Worm (Caenorhabditis elegans) whole organism, L4 larva: ENCODE data around the gene R09H10.5.

ENCODE experiments used
- F26F4.8 ChIP-seq: fragments of 200-800 bp; sonication (Bioruptor generic); conservative IDR thresholded peaks from 2 replicates; pipeline ENCODE4 v1.3.6; 2022; ENCODE audit warnings: missing genetic modification characterization, missing compliant biosample characterization
- F44E2.7 ChIP-seq: fragments of 200-800 bp; sonication (Bioruptor generic); IDR thresholded peaks from 2 replicates; pipeline ENCODE4 v2.1.2; 2022; ENCODE audit warnings: missing genetic modification characterization, missing compliant biosample characterization
- T26A8.4 ChIP-seq: fragments of 200-800 bp; sonication (Bioruptor generic); IDR thresholded peaks from 2 replicates; pipeline ENCODE4 v1.3.6; 2022; ENCODE audit warnings: missing genetic modification characterization, missing compliant biosample characterization
- Y105C5A.15 ChIP-seq: fragments of 200-800 bp; sonication (Bioruptor generic); IDR thresholded peaks from 2 replicates; pipeline ENCODE4 v1.3.6; 2022; ENCODE audit warnings: missing genetic modification characterization, missing compliant biosample characterization
- Y48G9A.11 ChIP-seq: fragments of 200-800 bp; sonication (Bioruptor generic); IDR thresholded peaks from 2 replicates; pipeline ENCODE4 v1.3.6; 2022; ENCODE audit warnings: missing genetic modification reagents, missing genetic modification characterization, missing compliant biosample characterization
- ZK546.5 ChIP-seq, 2 experiments: sonication (generic microtip); optimal IDR thresholded peaks; 2 replicates each; lab custom pipeline; 2017; ENCODE audit warnings: missing biosample characterization in 2 of 2, missing genetic modification characterization in 2 of 2
- arid-1 ChIP-seq: fragments of 200-800 bp; sonication (Bioruptor generic); conservative IDR thresholded peaks from 2 replicates; pipeline ENCODE4 v1.3.6; 2022; ENCODE audit warnings: missing genetic modification reagents, missing genetic modification characterization, missing compliant biosample characterization
- ceh-44 ChIP-seq: fragments of 200-800 bp; sonication (Bioruptor generic); IDR thresholded peaks from 2 replicates; pipeline ENCODE4 v1.3.6; 2022; ENCODE audit warnings: missing genetic modification reagents, missing genetic modification characterization, missing compliant biosample characterization
- ctbp-1 ChIP-seq: fragments of 200-800 bp; sonication (Bioruptor generic); IDR thresholded peaks from 2 replicates; pipeline ENCODE4 v1.3.6; 2022; ENCODE audit warnings: missing genetic modification reagents, missing genetic modification characterization, missing compliant biosample characterization
- dmd-6 ChIP-seq: fragments of 200-800 bp; sonication (Bioruptor generic); IDR thresholded peaks from 2 replicates; pipeline ENCODE4 v1.3.6; 2022; ENCODE audit warnings: missing genetic modification reagents, missing genetic modification characterization, missing compliant biosample characterization
- dmd-8 ChIP-seq: fragments of 200-800 bp; sonication (Bioruptor generic); IDR thresholded peaks from 2 replicates; pipeline ENCODE4 v1.3.6; 2022; ENCODE audit warnings: missing genetic modification characterization, missing compliant biosample characterization
- dpl-1 ChIP-seq: fragments of 150-350 bp; optimal IDR thresholded peaks from 2 replicates; lab custom pipeline; 2014; ENCODE audit warnings: missing biosample characterization, missing genetic modification reagents, missing genetic modification characterization
- fkh-10 ChIP-seq: fragments of 150-350 bp; optimal IDR thresholded peaks from 2 replicates; lab custom pipeline; 2014; ENCODE audit warnings: missing biosample characterization, missing genetic modification reagents, missing genetic modification characterization
- hlh-11 ChIP-seq: fragments of 200-800 bp; sonication (Bioruptor generic); optimal IDR thresholded peaks from 2 replicates; lab custom pipeline; 2018; ENCODE audit warnings: mild to moderate bottlenecking, missing genetic modification characterization, missing compliant biosample characterization
- jun-1 ChIP-seq: fragments of 150-350 bp; optimal IDR thresholded peaks from 2 replicates; lab custom pipeline; 2014; ENCODE audit warnings: missing biosample characterization, missing genetic modification reagents, missing genetic modification characterization
- lim-7 ChIP-seq: fragments of 200-800 bp; sonication (Bioruptor generic); IDR thresholded peaks from 2 replicates; pipeline ENCODE4 v1.3.6; 2022; ENCODE audit warnings: missing genetic modification characterization, missing compliant biosample characterization
- lin-1 ChIP-seq: fragments of 200-800 bp; sonication (Bioruptor generic); IDR thresholded peaks from 2 replicates; pipeline ENCODE4 v1.3.6; 2022; ENCODE audit warnings: missing genetic modification reagents, missing genetic modification characterization, missing compliant biosample characterization
- lin-13 ChIP-seq: fragments of 150-350 bp; optimal IDR thresholded peaks from 2 replicates; lab custom pipeline; 2014; ENCODE audit warnings: missing biosample characterization, missing genetic modification reagents, missing genetic modification characterization
- lin-29 ChIP-seq: fragments of 200-800 bp; sonication (Bioruptor generic); IDR thresholded peaks from 2 replicates; pipeline ENCODE4 v1.3.6; 2022; ENCODE audit warnings: missing genetic modification reagents, missing genetic modification characterization, missing compliant biosample characterization
- madf-5 ChIP-seq, 2 experiments: fragments of 200-800 bp; sonication (Bioruptor generic); IDR thresholded peaks; 2 replicates each; pipeline ENCODE4 v1.3.6; 2022; ENCODE audit warnings: missing compliant biosample characterization in 2 of 2, missing genetic modification characterization in 2 of 2
- madf-9 ChIP-seq: fragments of 200-800 bp; sonication (Bioruptor generic); conservative IDR thresholded peaks from 2 replicates; pipeline ENCODE4 v1.3.6; 2022; ENCODE audit warnings: missing genetic modification reagents, missing genetic modification characterization, missing compliant biosample characterization
- mdl-1 ChIP-seq, 2 experiments: fragments of 150-350 bp in 1 of 2; sonication (generic microtip) in 1 of 2; optimal IDR thresholded peaks; 2 replicates each; lab custom pipeline; 2014 to 2017; ENCODE audit warnings: missing biosample characterization in 2 of 2, missing genetic modification characterization in 2 of 2
- mdt-29 ChIP-seq: fragments of 200-800 bp; sonication (Bioruptor generic); IDR thresholded peaks from 2 replicates; pipeline ENCODE4 v1.3.6; 2022; ENCODE audit warnings: missing genetic modification reagents, missing genetic modification characterization, missing compliant biosample characterization
- mxl-2 ChIP-seq: fragments of 200-800 bp; sonication (Bioruptor generic); conservative IDR thresholded peaks from 2 replicates; pipeline ENCODE4 v1.3.6; 2022; ENCODE audit warnings: missing genetic modification reagents, missing genetic modification characterization, missing compliant biosample characterization
- nhr-10 ChIP-seq: fragments of 150-350 bp; optimal IDR thresholded peaks from 2 replicates; lab custom pipeline; 2014; ENCODE audit warnings: missing biosample characterization, missing genetic modification characterization
- nhr-111 ChIP-seq: fragments of 200-800 bp; sonication (Bioruptor generic); optimal IDR thresholded peaks from 2 replicates; lab custom pipeline; 2018; ENCODE audit warnings: mild to moderate bottlenecking, missing genetic modification characterization, missing compliant biosample characterization
- nhr-28 ChIP-seq: fragments of 150-350 bp; optimal IDR thresholded peaks from 2 replicates; lab custom pipeline; 2014; ENCODE audit warnings: missing biosample characterization, missing genetic modification characterization
- nhr-41 ChIP-seq: fragments of 200-800 bp; sonication (Bioruptor generic); IDR thresholded peaks from 2 replicates; pipeline ENCODE4 v1.3.6; 2022; ENCODE audit warnings: missing genetic modification reagents, missing genetic modification characterization, missing compliant biosample characterization
- nhr-42 ChIP-seq: fragments of 200-800 bp; sonication (Bioruptor generic); IDR thresholded peaks from 2 replicates; pipeline ENCODE4 v1.3.6; 2022; ENCODE audit warnings: missing genetic modification characterization, missing compliant biosample characterization
- nhr-48 ChIP-seq: sonication (generic microtip); optimal IDR thresholded peaks from 2 replicates; lab custom pipeline; 2016; ENCODE audit warnings: mild to moderate bottlenecking, missing genetic modification characterization, missing compliant biosample characterization
- php-3 ChIP-seq: fragments of 200-800 bp; sonication (Bioruptor generic); IDR thresholded peaks from 2 replicates; pipeline ENCODE4 v1.3.6; 2022; ENCODE audit warnings: missing genetic modification reagents, missing genetic modification characterization, missing compliant biosample characterization
- pqm-1 ChIP-seq: sonication (generic microtip); optimal IDR thresholded peaks from 2 replicates; lab custom pipeline; 2017; ENCODE audit warnings: missing biosample characterization, missing genetic modification characterization
- saeg-2 ChIP-seq: fragments of 200-800 bp; sonication (Bioruptor generic); IDR thresholded peaks from 2 replicates; pipeline ENCODE4 v1.3.6; 2022; ENCODE audit warnings: missing genetic modification reagents, missing genetic modification characterization, missing compliant biosample characterization
- snpc-1.2 ChIP-seq: fragments of 200-800 bp; sonication (Bioruptor generic); IDR thresholded peaks from 2 replicates; pipeline ENCODE4 v1.3.6; 2022; ENCODE audit warnings: missing genetic modification reagents, missing genetic modification characterization, missing compliant biosample characterization
- tra-1 ChIP-seq: fragments of 200-800 bp; sonication (Bioruptor generic); IDR thresholded peaks from 2 replicates; pipeline ENCODE4 v1.3.6; 2022; ENCODE audit warnings: missing genetic modification reagents, missing genetic modification characterization, missing compliant biosample characterization
- unc-62 ChIP-seq, 3 experiments: fragments of 150-350 bp in 1 of 3; sonication (generic microtip); optimal IDR thresholded peaks in 2 of 3; peaks in 1 of 3; 1 replicate in 1 of 3; 2 replicates in 2 of 3; lab custom pipeline; 2014 to 2017; ENCODE audit warnings: missing biosample characterization in 3 of 3, missing genetic modification characterization in 3 of 3, missing genetic modification reagents in 3 of 3, missing genotype in 1 of 3
- vab-7 ChIP-seq: fragments of 200-800 bp; sonication (Bioruptor generic); IDR thresholded peaks from 2 replicates; pipeline ENCODE4 v1.3.6; 2022; ENCODE audit warnings: missing genetic modification reagents, missing genetic modification characterization, missing compliant biosample characterization
- zfp-2 ChIP-seq: sonication (generic microtip); optimal IDR thresholded peaks from 2 replicates; lab custom pipeline; 2016; ENCODE audit warnings: mild to moderate bottlenecking, missing genetic modification characterization, missing compliant biosample characterization
- zip-2 ChIP-seq: fragments of 150-350 bp; optimal IDR thresholded peaks from 2 replicates; lab custom pipeline; 2014; ENCODE audit warnings: missing biosample characterization, missing genetic modification characterization

R09H10.5 gene

ce11 chrIV:10668561-10668960 is 39.9 kb upstream of the R09H10.5 start:
- TF ChIP-seq mdl-1 (tag; optimal IDR thresholded peaks at IDR 0.05; lab: Kevin White, UChicago) (no peak), unc-62 (GFP tag; optimal IDR thresholded peaks at IDR 0.05 in 1 of 2; lab: Kevin White, UChicago) (peak in 1 of 2 experiments; percentile 99), unc-62 (tag; optimal IDR thresholded peaks at IDR 0.05; lab: Kevin White, UChicago) (no peak)

- TF ChIP-seq nhr-48 (tag; lab: Kevin White, UChicago) = no peak
- TF ChIP-seq nhr-42 (GFP tag; lab: Robert Waterston, UW) = no peak
- no peak for TF ChIP-seq ceh-44 (GFP tag; lab: Robert Waterston, UW)
- no peak for TF ChIP-seq fkh-10
- no peak for TF ChIP-seq dmd-8 (GFP tag; lab: Robert Waterston, UW)
- TF ChIP-seq zip-2 (tag; lab: Kevin White, UChicago) = no peak
- TF ChIP-seq pqm-1 (tag; lab: Kevin White, UChicago) = no peak
- no peak for TF ChIP-seq zfp-2 (tag; lab: Kevin White, UChicago)
- no peak for TF ChIP-seq nhr-111 (GFP tag; lab: Kevin White, UChicago)
- TF ChIP-seq nhr-10 (tag; lab: Kevin White, UChicago) = no peak
Measured at ce11 chrIV:10666523-10666922, 37.9 kb upstream of the R09H10.5 start, which contains the start of gene epi-1. Gene epi-1, plus strand, starts transcription at chrIV:10666823.

ce11 chrIV:10664134-10664533 is 35.5 kb upstream of the R09H10.5 start, which contains the start of gene K08C7.7:
Gene K08C7.7, plus strand, starts transcription at chrIV:10664434.
- TF ChIP-seq lin-13 (GFP tag; lab: Kevin White, UChicago) = no peak
- no peak for TF ChIP-seq jun-1 (tag; lab: Kevin White, UChicago)

ce11 chrIV:10661760-10662159 is 33.1 kb upstream of the R09H10.5 start, which contains the start of gene fmo-1:
Gene fmo-1, plus strand, starts transcription at chrIV:10661857.
- TF ChIP-seq hlh-11 (tag; lab: Kevin White, UChicago) (peak; percentile 16), dpl-1 (GFP tag; lab: Kevin White, UChicago) (no peak), pqm-1 (tag; lab: Kevin White, UChicago) (peak; percentile 50), nhr-28 (tag; lab: Kevin White, UChicago) (peak; percentile 60), madf-9 (GFP tag; lab: Robert Waterston, UW) (no peak), ZK546.5 (tag; optimal IDR thresholded peaks at IDR 0.05; lab: Kevin White, UChicago) (no peak), snpc-1.2 (GFP tag; lab: Robert Waterston, UW) (no peak), lin-29 (GFP tag; lab: Robert Waterston, UW) (no peak)

ce11 chrIV:10661072-10661471 is 32.4 kb upstream of the R09H10.5 start:
- TF ChIP-seq unc-62 (GFP tag; optimal IDR thresholded peaks at IDR 0.05 in 1 of 2; lab: Kevin White, UChicago) = peak in 1 of 2 experiments; percentile 79
- no peak for TF ChIP-seq unc-62 (tag; optimal IDR thresholded peaks at IDR 0.05; lab: Kevin White, UChicago)
- no peak for TF ChIP-seq Y48G9A.11 (GFP tag; lab: Robert Waterston, UW)
- TF ChIP-seq nhr-28 (tag; lab: Kevin White, UChicago) = peak; percentile 18
- TF ChIP-seq, all 104 proteins: peak for 2

ce11 chrIV:10658366-10658765 is 29.7 kb upstream of the R09H10.5 start:
- peak; percentile 80 for TF ChIP-seq Y105C5A.15 (GFP tag; lab: Robert Waterston, UW)
- TF ChIP-seq madf-5 (GFP tag; IDR thresholded peaks at IDR 0.05; lab: Robert Waterston, UW) = 0 out of 4 replicates have a peak, but pooled peaks of 1 of the 2 experiments have one; percentile 42
- 0 out of 2 replicates have a peak, but pooled peaks have one; percentile 42 for TF ChIP-seq php-3 (GFP tag; lab: Robert Waterston, UW)
- peak; percentile 94 for TF ChIP-seq snpc-1.2 (GFP tag; lab: Robert Waterston, UW)
- TF ChIP-seq lim-7 (GFP tag; lab: Robert Waterston, UW) = peak; percentile 71
- 0 out of 2 replicates have a peak, but pooled peaks have one; percentile 13 for TF ChIP-seq dmd-6
- TF ChIP-seq Y48G9A.11 (GFP tag; lab: Robert Waterston, UW) = peak; percentile 65
- TF ChIP-seq tra-1 (GFP tag; lab: Robert Waterston, UW) = peak; percentile 70
- peak; percentile 83 for TF ChIP-seq F26F4.8 (GFP tag; lab: Robert Waterston, UW)
- TF ChIP-seq arid-1 (GFP tag; lab: Robert Waterston, UW) = peak; percentile 85
- TF ChIP-seq T26A8.4 (GFP tag; lab: Robert Waterston, UW) = peak; percentile 66
- TF ChIP-seq F44E2.7 = peak; percentile 83; the same call in 1 of the 2 replicates
- peak; percentile 78 for TF ChIP-seq ctbp-1 (GFP tag; lab: Robert Waterston, UW)
- peak; percentile 80; the same call in 1 of the 2 replicates for TF ChIP-seq nhr-41 (GFP tag; lab: Robert Waterston, UW)
- peak; percentile 51; the same call in 1 of the 2 replicates for TF ChIP-seq mxl-2 (GFP tag; lab: Robert Waterston, UW)
- TF ChIP-seq vab-7 (GFP tag; lab: Robert Waterston, UW) = peak; percentile 65
- TF ChIP-seq lin-1 (GFP tag; lab: Robert Waterston, UW) = 0 out of 2 replicates have a peak, but pooled peaks have one; percentile 40
- TF ChIP-seq ceh-44 (GFP tag; lab: Robert Waterston, UW) = peak; percentile 71
- 0 out of 2 replicates have a peak, but pooled peaks have one; percentile 35 for TF ChIP-seq saeg-2 (GFP tag; lab: Robert Waterston, UW)
- TF ChIP-seq madf-9 (GFP tag; lab: Robert Waterston, UW) = 0 out of 2 replicates have a peak, but pooled peaks have one; percentile 18
- TF ChIP-seq mdt-29 (GFP tag; lab: Robert Waterston, UW) = 0 out of 2 replicates have a peak, but pooled peaks have one; percentile 37
